Fruit fly (Drosophila melanogaster) whole organism, pupa: Measurements from ENCODE around the gene CG14625.

Source experiments
- CG10348 ChIP-seq: fragments of 200-800 bp; sonication (Bioruptor generic); IDR thresholded peaks from 2 replicates; pipeline ENCODE4 v1.3.6; 2022; ENCODE audit warnings: missing biosample characterization, missing genetic modification characterization
- CG12605 ChIP-seq: fragments of 200-800 bp; sonication (Bioruptor generic); IDR thresholded peaks from 2 replicates; pipeline ENCODE4 v1.3.6; 2022; ENCODE audit warnings: missing biosample characterization, missing genetic modification characterization
- CG13204 ChIP-seq: fragments of 200-800 bp; sonication (Bioruptor generic); optimal IDR thresholded peaks from 2 replicates; lab custom pipeline; 2018; ENCODE audit warnings: missing biosample characterization, mild to moderate bottlenecking, missing genetic modification characterization, moderate library complexity
- CG14655 ChIP-seq: fragments of 200-800 bp; sonication (Bioruptor generic); optimal IDR thresholded peaks from 3 replicates; lab custom pipeline; 2017; ENCODE audit warnings: mild to moderate bottlenecking, missing biosample characterization, missing genetic modification reagents, missing genetic modification characterization
- CG15710 ChIP-seq: fragments of 200-800 bp; sonication (Bioruptor generic); optimal IDR thresholded peaks from 2 replicates; lab custom pipeline; 2018; ENCODE audit warnings: missing biosample characterization, mild to moderate bottlenecking, missing genetic modification characterization, moderate library complexity
- CG17806 ChIP-seq: fragments of 200-800 bp; sonication (Bioruptor generic); optimal IDR thresholded peaks from 2 replicates; lab custom pipeline; 2018; ENCODE audit warnings: missing biosample characterization, mild to moderate bottlenecking, missing genetic modification characterization, moderate library complexity
- CG32121 ChIP-seq: fragments of 200-800 bp; sonication (Bioruptor generic); IDR thresholded peaks from 2 replicates; pipeline ENCODE4 v1.3.6; 2022; ENCODE audit warnings: missing biosample characterization, missing genetic modification characterization
- CG34367 ChIP-seq: fragments of 200-800 bp; sonication (Bioruptor generic); optimal IDR thresholded peaks from 2 replicates; lab custom pipeline; 2018; ENCODE audit warnings: missing biosample characterization, mild to moderate bottlenecking, missing genetic modification characterization
- CG4496 ChIP-seq: fragments of 200-800 bp; sonication (Bioruptor generic); IDR thresholded peaks from 3 replicates; pipeline ENCODE4 v1.3.6; 2022; ENCODE audit warnings: missing biosample characterization, missing genetic modification characterization
- CG8159 ChIP-seq: fragments of 200-800 bp; sonication (Bioruptor generic); optimal IDR thresholded peaks from 3 replicates; lab custom pipeline; 2018; ENCODE audit warnings: missing biosample characterization, mild to moderate bottlenecking, missing genetic modification characterization, moderate library complexity
- CG8301 ChIP-seq: fragments of 200-800 bp; sonication (Bioruptor generic); optimal IDR thresholded peaks from 2 replicates; lab custom pipeline; 2018; ENCODE audit warnings: missing biosample characterization, mild to moderate bottlenecking, missing genetic modification characterization
- CG9948 ChIP-seq: fragments of 200-800 bp; sonication (Bioruptor generic); optimal IDR thresholded peaks from 2 replicates; lab custom pipeline; 2018; ENCODE audit warnings: missing biosample characterization, mild to moderate bottlenecking, missing genetic modification characterization, moderate library complexity
- D1 ChIP-seq: fragments of 200-800 bp; sonication (Bioruptor generic); optimal IDR thresholded peaks from 2 replicates; lab custom pipeline; 2018; ENCODE audit warnings: missing biosample characterization, mild to moderate bottlenecking, missing genetic modification characterization, moderate library complexity
- EcR ChIP-seq: fragments of 200-800 bp; sonication (Bioruptor generic); optimal IDR thresholded peaks from 3 replicates; lab custom pipeline; 2019; ENCODE audit warnings: missing biosample characterization, missing genetic modification characterization, mild to moderate bottlenecking, moderate library complexity, missing genetic modification reagents
- Ets98B ChIP-seq: fragments of 200-800 bp; sonication (Bioruptor generic); IDR thresholded peaks from 2 replicates; pipeline ENCODE4 v1.3.6; 2022; ENCODE audit warnings: missing biosample characterization, missing genetic modification characterization
- Pif1A ChIP-seq: fragments of 200-800 bp; sonication (Bioruptor generic); optimal IDR thresholded peaks from 3 replicates; lab custom pipeline; 2016; ENCODE audit warnings: missing biosample characterization, missing genetic modification characterization
- Pif1B ChIP-seq: fragments of 200-800 bp; sonication (Bioruptor generic); optimal IDR thresholded peaks from 3 replicates; lab custom pipeline; 2016; ENCODE audit warnings: missing biosample characterization, missing genetic modification characterization
- Snoo ChIP-seq: fragments of 200-800 bp; sonication (Bioruptor generic); optimal IDR thresholded peaks from 3 replicates; lab custom pipeline; 2017; ENCODE audit warnings: missing biosample characterization, mild to moderate bottlenecking, missing genetic modification characterization, inconsistent platforms
- fd96Ca ChIP-seq: fragments of 200-800 bp; sonication (Bioruptor generic); IDR thresholded peaks from 3 replicates; pipeline ENCODE4 v1.3.6; 2022; ENCODE audit warnings: missing biosample characterization, missing genetic modification characterization
- gl ChIP-seq: fragments of 200-800 bp; sonication (Bioruptor generic); optimal IDR thresholded peaks from 2 replicates; lab custom pipeline; 2018; ENCODE audit warnings: missing biosample characterization, mild to moderate bottlenecking, missing genetic modification characterization
- rn ChIP-seq: fragments of 200-800 bp; sonication (Bioruptor generic); IDR thresholded peaks from 2 replicates; pipeline ENCODE4 v1.3.6; 2022; ENCODE audit warnings: missing biosample characterization, missing genetic modification characterization

Gene CG14625

dm6 chrX:1173564-1173963 lies 25.8 kb upstream of the CG14625 start:
- TF ChIP-seq CG8301 (tag; lab: Kevin White, UChicago) = no peak
- TF ChIP-seq, all 21 proteins: peak for 0

- TF ChIP-seq fd96Ca (GFP tag; lab: Robert Waterston, UW) (no peak), CG8301 (tag; lab: Kevin White, UChicago) (no peak), CG9948 (tag; lab: Kevin White, UChicago) (no peak), EcR (GFP tag; lab: Kevin White, UChicago) (no peak), rn (no peak), Ets98B (GFP tag; lab: Robert Waterston, UW) (no peak), CG10348 (GFP tag; lab: Robert Waterston, UW) (no peak), D1 (no peak), CG34367 (tag; lab: Kevin White, UChicago) (no peak), CG13204 (GFP tag; lab: Kevin White, UChicago) (no peak)
These were observed 23.4 kb upstream of the CG14625 start, which contains the start of gene CG11384 for dm6 chrX:1175993-1176392. CG11384 (minus strand) TSS chrX:1176035.

dm6 chrX:1179865-1180264 lies 19.5 kb upstream of the CG14625 start, which contains the start of gene CG11379:
CG11379 (plus strand) TSS chrX:1180165.
- TF ChIP-seq Ets98B (GFP tag; lab: Robert Waterston, UW) = no peak
- TF ChIP-seq CG17806 (tag; lab: Kevin White, UChicago) = no peak
- TF ChIP-seq CG34367 (tag; lab: Kevin White, UChicago) = no peak
- no peak for TF ChIP-seq D1
- no peak for TF ChIP-seq fd96Ca (GFP tag; lab: Robert Waterston, UW)

- no peak for TF ChIP-seq CG34367 (tag; lab: Kevin White, UChicago)
- no peak for TF ChIP-seq CG8159 (tag; lab: Kevin White, UChicago)
- TF ChIP-seq CG4496 (GFP tag; lab: Robert Waterston, UW) = peak; percentile 36; the same call in 1 of the 3 replicates
- no peak for TF ChIP-seq CG10348 (GFP tag; lab: Robert Waterston, UW)
- no peak for TF ChIP-seq CG15710
- no peak for TF ChIP-seq Pif1A (GFP tag; lab: Kevin White, UChicago)
- no peak for TF ChIP-seq Pif1B
- no peak for TF ChIP-seq D1
- no peak for TF ChIP-seq CG14655
- peak; percentile 21; the same call in 1 of the 2 replicates for TF ChIP-seq Ets98B (GFP tag; lab: Robert Waterston, UW)
- no peak for TF ChIP-seq CG13204 (GFP tag; lab: Kevin White, UChicago)
- TF ChIP-seq EcR (GFP tag; lab: Kevin White, UChicago) = no peak
- no peak for TF ChIP-seq CG17806 (tag; lab: Kevin White, UChicago)
- TF ChIP-seq CG12605 = no peak
- TF ChIP-seq CG32121 (GFP tag; lab: Robert Waterston, UW) = no peak
- TF ChIP-seq CG9948 (tag; lab: Kevin White, UChicago) = no peak
- TF ChIP-seq CG8301 (tag; lab: Kevin White, UChicago) = no peak
These were observed 18.5 kb upstream of the CG14625 start for dm6 chrX:1180865-1181264.

dm6 chrX:1181320-1181719 lies 18.0 kb upstream of the CG14625 start, which contains the start of gene CG14627:
CG14627 (plus strand) TSS chrX:1181620.
- TF ChIP-seq Ets98B (GFP tag; lab: Robert Waterston, UW) = no peak
- no peak for TF ChIP-seq D1
- TF ChIP-seq CG34367 (tag; lab: Kevin White, UChicago) = no peak
- no peak for TF ChIP-seq CG9948 (tag; lab: Kevin White, UChicago)
- TF ChIP-seq CG10348 (GFP tag; lab: Robert Waterston, UW) = no peak
- TF ChIP-seq CG12605 = no peak
- no peak for TF ChIP-seq fd96Ca (GFP tag; lab: Robert Waterston, UW)
- no peak for TF ChIP-seq CG4496 (GFP tag; lab: Robert Waterston, UW)
- TF ChIP-seq CG17806 (tag; lab: Kevin White, UChicago) = no peak
- no peak for TF ChIP-seq CG8159 (tag; lab: Kevin White, UChicago)
- TF ChIP-seq EcR (GFP tag; lab: Kevin White, UChicago) = no peak
- no peak for TF ChIP-seq Pif1B

- TF ChIP-seq CG8159 (tag; lab: Kevin White, UChicago) (no peak), gl (tag; lab: Kevin White, UChicago) (no peak), CG12605 (no peak), rn (no peak), CG4496 (GFP tag; lab: Robert Waterston, UW) (no peak)
These were observed 15.6 kb upstream of the CG14625 start for dm6 chrX:1183742-1184141.

- TF ChIP-seq EcR (GFP tag; lab: Kevin White, UChicago) (no peak), fd96Ca (GFP tag; lab: Robert Waterston, UW) (no peak)
These were observed 14.9 kb upstream of the CG14625 start, which contains the start of gene CG14626 for dm6 chrX:1184478-1184877. CG14626 (plus strand) TSS chrX:1184778.

- TF ChIP-seq CG17806 (tag; lab: Kevin White, UChicago) (no peak), CG32121 (GFP tag; lab: Robert Waterston, UW) (no peak), CG9948 (tag; lab: Kevin White, UChicago) (no peak), CG10348 (GFP tag; lab: Robert Waterston, UW) (no peak), gl (tag; lab: Kevin White, UChicago) (no peak), rn (no peak), CG4496 (GFP tag; lab: Robert Waterston, UW) (no peak), CG15710 (no peak), Snoo (tag; lab: Kevin White, UChicago) (no peak), CG8159 (tag; lab: Kevin White, UChicago) (no peak), fd96Ca (GFP tag; lab: Robert Waterston, UW) (no peak), Pif1B (no peak)
These were observed 8.3 kb upstream of the CG14625 start, which contains the start of gene CG11380 for dm6 chrX:1191008-1191407. CG11380 (plus strand) TSS chrX:1191308.
